Fruit fly (Drosophila melanogaster) whole organism, wandering third instar larva: ENCODE data around the gene Adar.
A peak's percentile ranks its signal among the peaks of the same experiment; 100 is the strongest.

Experiments used
- CG32264 ChIP-seq: fragments of 200-800 bp; sonication (Bioruptor generic); optimal IDR thresholded peaks from 2 replicates; lab custom pipeline; 2016; ENCODE audit warnings: missing biosample characterization, missing genetic modification characterization
- CG9705 ChIP-seq: fragments of 200-800 bp; sonication (Bioruptor generic); optimal IDR thresholded peaks from 2 replicates; lab custom pipeline; 2018; ENCODE audit warnings: missing biosample characterization, mild to moderate bottlenecking, missing genetic modification characterization
- HLH106 ChIP-seq: fragments of 200-800 bp; optimal IDR thresholded peaks from 3 replicates; lab custom pipeline; 2019; ENCODE audit warnings: missing biosample characterization, mild to moderate bottlenecking, missing genetic modification characterization, moderate library complexity
- Hr78 ChIP-seq: fragments of >200 bp; optimal IDR thresholded peaks from 2 replicates; lab custom pipeline; 2017; ENCODE audit warnings: missing biosample characterization, missing genetic modification characterization
- Myc ChIP-seq: fragments of >200 bp; optimal IDR thresholded peaks from 2 replicates; lab custom pipeline; 2017
- OdsH ChIP-seq: fragments of 200-800 bp; sonication (Bioruptor generic); optimal IDR thresholded peaks from 2 replicates; lab custom pipeline; 2016; ENCODE audit warnings: missing biosample characterization, mild to moderate bottlenecking, missing genetic modification characterization
- br ChIP-seq: fragments of 200-800 bp; sonication (Bioruptor generic); optimal IDR thresholded peaks from 2 replicates; lab custom pipeline; 2016; ENCODE audit warnings: missing biosample characterization, missing genetic modification characterization
- dsf ChIP-seq: sonication (Bioruptor generic); optimal IDR thresholded peaks from 2 replicates; lab custom pipeline; 2016; ENCODE audit warnings: missing biosample characterization, missing genetic modification characterization, borderline replicate concordance
- foxo ChIP-seq, 2 experiments: fragments of 200-800 bp; sonication (Bioruptor generic); optimal IDR thresholded peaks; 2 replicates in 1 of 2; 3 replicates in 1 of 2; lab custom pipeline; 2016 to 2017; ENCODE audit warnings: missing biosample characterization in 2 of 2, missing genetic modification characterization in 2 of 2
- psq ChIP-seq: fragments of 200-800 bp; sonication (Bioruptor generic); optimal IDR thresholded peaks from 3 replicates; lab custom pipeline; 2017; ENCODE audit warnings: missing biosample characterization, mild to moderate bottlenecking, missing genetic modification characterization, moderate library complexity
- sage ChIP-seq: fragments of 200-800 bp; sonication (Bioruptor generic); optimal IDR thresholded peaks from 2 replicates; lab custom pipeline; 2016; ENCODE audit warnings: missing biosample characterization, mild to moderate bottlenecking, missing genetic modification characterization

- peak; percentile 41 for TF ChIP-seq psq (GFP tag; lab: Kevin White, UChicago)
- no peak for TF ChIP-seq sage (GFP tag; lab: Kevin White, UChicago)
- peak; percentile 51 for TF ChIP-seq br (GFP tag; lab: Kevin White, UChicago)
- peak in 1 of 2 experiments; percentile 78 for TF ChIP-seq foxo (GFP tag; optimal IDR thresholded peaks at IDR 0.05; lab: Kevin White, UChicago)
- TF ChIP-seq CG32264 = peak; percentile 1
- peak; percentile 68 for TF ChIP-seq OdsH (GFP tag; lab: Kevin White, UChicago)
- TF ChIP-seq dsf (GFP tag; lab: Kevin White, UChicago) = no peak
- no peak for TF ChIP-seq CG9705 (GFP tag; lab: Kevin White, UChicago)
- TF ChIP-seq Myc (lab: Kevin White, UChicago) = no peak
- TF ChIP-seq Hr78 (GFP tag; lab: Kevin White, UChicago) = no peak
- peak; percentile 63 for TF ChIP-seq HLH106
Measured at dm6 chrX:1824610-1824948, 51.1 kb downstream of the Adar start.
